Worm (Caenorhabditis elegans): Measurements from ENCODE around the gene F59A6.13.

ce11 chrII:5014399-5014798 is 8.2 kb upstream of the F59A6.13 start, which contains the start of gene F59A6.2:
- TF ChIP-seq lsy-2 (tag; optimal IDR thresholded peaks at IDR 0.05) (no peak), fos-1 (tag; optimal IDR thresholded peaks at IDR 0.05) (no peak), skn-1 (tag; optimal IDR thresholded peaks at IDR 0.05) (no peak), nhr-237 (tag; optimal IDR thresholded peaks at IDR 0.05) (no peak), ceh-16 (tag; optimal IDR thresholded peaks at IDR 0.05) (no peak), aly-2 (tag; optimal IDR thresholded peaks at IDR 0.05) (no peak), unc-39 (tag; optimal IDR thresholded peaks at IDR 0.05) (no peak), mdl-1 (tag; optimal IDR thresholded peaks at IDR 0.05) (no peak), nhr-23 (tag; optimal IDR thresholded peaks at IDR 0.05) (no peak)

Measured in whole organism, L2 larva.